Worm (Caenorhabditis elegans) whole organism, young adult: ENCODE results near the gene srbc-65.

Experiments used
- D2030.7 ChIP-seq: fragments of 200-800 bp; sonication (Bioruptor generic); IDR thresholded peaks from 2 replicates; pipeline ENCODE4 v1.3.6; 2022; ENCODE audit warnings: missing genetic modification reagents, missing genetic modification characterization, missing compliant biosample characterization
- F10E7.11 ChIP-seq: sonication (generic microtip); optimal IDR thresholded peaks from 2 replicates; lab custom pipeline; 2017; ENCODE audit warnings: mild to moderate bottlenecking, missing genetic modification characterization, moderate library complexity, missing compliant biosample characterization
- F22D6.2 ChIP-seq: sonication (generic microtip); optimal IDR thresholded peaks from 2 replicates; lab custom pipeline; 2016; ENCODE audit warnings: mild to moderate bottlenecking, missing genetic modification characterization, missing compliant biosample characterization
- F37B4.10 ChIP-seq: fragments of 200-800 bp; sonication (Bioruptor generic); IDR thresholded peaks from 2 replicates; pipeline ENCODE4 v1.3.6; 2022; ENCODE audit warnings: missing genetic modification characterization, missing compliant biosample characterization
- F39B2.1 ChIP-seq: fragments of 200-800 bp; sonication (Bioruptor generic); IDR thresholded peaks from 2 replicates; pipeline ENCODE4 v1.3.6; 2022; ENCODE audit warnings: missing genetic modification reagents, missing genetic modification characterization, missing compliant biosample characterization
- F57A8.1 ChIP-seq: fragments of 200-800 bp; sonication (Bioruptor generic); optimal IDR thresholded peaks from 2 replicates; lab custom pipeline; 2018; ENCODE audit warnings: mild to moderate bottlenecking, missing genetic modification characterization, moderate library complexity, missing compliant biosample characterization
- Y56A3A.18 ChIP-seq: fragments of 200-800 bp; sonication (Bioruptor generic); IDR thresholded peaks from 2 replicates; pipeline ENCODE4 v1.3.6; 2022; ENCODE audit warnings: missing genetic modification reagents, missing genetic modification characterization, missing compliant biosample characterization
- Y79H2A.3 ChIP-seq: fragments of 200-800 bp; sonication (Bioruptor generic); conservative IDR thresholded peaks from 2 replicates; pipeline ENCODE4 v1.3.6; 2022; ENCODE audit warnings: missing genetic modification reagents, missing genetic modification characterization, missing compliant biosample characterization
- cebp-2 ChIP-seq: fragments of 200-800 bp; sonication (Bioruptor generic); IDR thresholded peaks from 2 replicates; pipeline ENCODE4 v1.3.6; 2022; ENCODE audit warnings: missing genetic modification characterization, missing compliant biosample characterization
- ceh-40 ChIP-seq: fragments of 200-800 bp; sonication (Bioruptor generic); IDR thresholded peaks from 2 replicates; pipeline ENCODE4 v1.3.6; 2022; ENCODE audit warnings: missing genetic modification characterization, missing compliant biosample characterization
- ceh-58 ChIP-seq: fragments of 200-800 bp; sonication (Bioruptor generic); IDR thresholded peaks from 2 replicates; pipeline ENCODE4 v1.3.6; 2022; ENCODE audit warnings: missing genetic modification characterization, missing compliant biosample characterization
- chd-7 ChIP-seq: sonication (generic microtip); optimal IDR thresholded peaks from 2 replicates; lab custom pipeline; 2016; ENCODE audit warnings: mild to moderate bottlenecking, missing genetic modification characterization, moderate library complexity, missing compliant biosample characterization
- dox-1 ChIP-seq: fragments of 200-800 bp; sonication (Bioruptor generic); IDR thresholded peaks from 2 replicates; pipeline ENCODE4 v1.3.6; 2022; ENCODE audit warnings: missing genetic modification reagents, missing genetic modification characterization, missing compliant biosample characterization
- egl-18 ChIP-seq: fragments of 200-800 bp; sonication (Bioruptor generic); IDR thresholded peaks from 2 replicates; pipeline ENCODE4 v1.3.6; 2022; ENCODE audit warnings: missing genetic modification reagents, missing genetic modification characterization, missing compliant biosample characterization
- fkh-3 ChIP-seq: sonication (generic microtip); optimal IDR thresholded peaks from 2 replicates; lab custom pipeline; 2016; ENCODE audit warnings: mild to moderate bottlenecking, missing genetic modification characterization, missing compliant biosample characterization
- lag-1 ChIP-seq: fragments of 200-800 bp; sonication (Bioruptor generic); IDR thresholded peaks from 2 replicates; pipeline ENCODE4 v1.3.6; 2022; ENCODE audit warnings: missing genetic modification reagents, missing genetic modification characterization, missing compliant biosample characterization
- let-526 ChIP-seq: fragments of 200-800 bp; sonication (Bioruptor generic); IDR thresholded peaks from 2 replicates; pipeline ENCODE4 v1.3.6; 2022; ENCODE audit warnings: missing genetic modification reagents, missing genetic modification characterization, missing compliant biosample characterization
- lin-26 ChIP-seq: fragments of 200-800 bp; sonication (Bioruptor generic); IDR thresholded peaks from 2 replicates; pipeline ENCODE4 v1.3.6; 2022; ENCODE audit warnings: missing genetic modification reagents, missing genetic modification characterization, missing compliant biosample characterization
- lsl-1 ChIP-seq: fragments of 200-800 bp; sonication (Bioruptor generic); optimal IDR thresholded peaks from 2 replicates; lab custom pipeline; 2018; ENCODE audit warnings: mild to moderate bottlenecking, missing genetic modification characterization, moderate library complexity, missing compliant biosample characterization
- lsy-27 ChIP-seq: sonication (generic microtip); optimal IDR thresholded peaks from 2 replicates; lab custom pipeline; 2017; ENCODE audit warnings: missing genetic modification characterization, mild to moderate bottlenecking, missing compliant biosample characterization, antibody characterized with exemption, missing genotype, borderline replicate concordance; ENCODE audit not compliant: insufficient read depth
- madf-3 ChIP-seq: fragments of 200-800 bp; sonication (Bioruptor generic); IDR thresholded peaks from 2 replicates; pipeline ENCODE4 v1.3.6; 2022; ENCODE audit warnings: missing genetic modification reagents, missing genetic modification characterization, missing compliant biosample characterization
- mel-28 ChIP-seq: sonication (generic microtip); optimal IDR thresholded peaks from 2 replicates; lab custom pipeline; 2016; ENCODE audit warnings: borderline replicate concordance, mild to moderate bottlenecking, missing genetic modification characterization, missing compliant biosample characterization
- rec-8 ChIP-seq, 2 experiments: sonication (generic microtip); optimal IDR thresholded peaks; 2 replicates each; lab custom pipeline; 2016; ENCODE audit warnings: mild to moderate bottlenecking in 2 of 2, missing genetic modification characterization in 2 of 2, missing genetic modification reagents in 2 of 2, missing genotype in 2 of 2, missing biosample characterization in 1 of 2, missing compliant biosample characterization in 1 of 2, moderate library complexity in 1 of 2
- rpc-1 ChIP-seq, 2 experiments: fragments of 150-350 bp in 1 of 2; sonication (generic microtip) in 1 of 2; optimal IDR thresholded peaks; 2 replicates each; lab custom pipeline; 2014 to 2018; ENCODE audit warnings: missing biosample characterization in 1 of 2, missing genetic modification characterization in 1 of 2, missing genetic modification reagents in 1 of 2, missing genotype in 1 of 2
- sdz-38 ChIP-seq: sonication (generic microtip); optimal IDR thresholded peaks from 2 replicates; lab custom pipeline; 2016; ENCODE audit warnings: missing genotype, missing genetic modification characterization, missing compliant biosample characterization
- snpc-1.3 ChIP-seq: sonication (generic microtip); optimal IDR thresholded peaks from 2 replicates; lab custom pipeline; 2017; ENCODE audit warnings: missing genetic modification characterization, mild to moderate bottlenecking, missing compliant biosample characterization, antibody characterized with exemption, moderate library complexity, missing genotype, missing genetic modification reagents; ENCODE audit not compliant: insufficient read depth
- snpc-3.4 ChIP-seq: sonication (generic microtip); optimal IDR thresholded peaks from 2 replicates; lab custom pipeline; 2017; ENCODE audit warnings: missing genetic modification characterization, mild to moderate bottlenecking, missing compliant biosample characterization, antibody characterized with exemption, moderate library complexity, missing genotype, missing genetic modification reagents
- tbp1 ChIP-seq: fragments of 200-800 bp; sonication (Bioruptor generic); optimal IDR thresholded peaks from 2 replicates; lab custom pipeline; 2018; ENCODE audit warnings: mild to moderate bottlenecking, missing genetic modification characterization, missing compliant biosample characterization
- tlf-1 ChIP-seq: fragments of 200-800 bp; sonication (Bioruptor generic); optimal IDR thresholded peaks from 2 replicates; lab custom pipeline; 2018; ENCODE audit warnings: mild to moderate bottlenecking, missing genetic modification characterization, missing compliant biosample characterization
- zfh-2 ChIP-seq: fragments of 200-800 bp; sonication (Bioruptor generic); conservative IDR thresholded peaks from 2 replicates; pipeline ENCODE4 v1.3.6; 2022; ENCODE audit warnings: missing genetic modification reagents, missing genetic modification characterization, missing compliant biosample characterization
- ztf-25 ChIP-seq: fragments of 200-800 bp; sonication (Bioruptor generic); IDR thresholded peaks from 2 replicates; pipeline ENCODE4 v1.3.6; 2022; ENCODE audit warnings: missing genetic modification reagents, missing genetic modification characterization, missing compliant biosample characterization
- ztf-26 ChIP-seq: sonication (generic microtip); optimal IDR thresholded peaks from 2 replicates; lab custom pipeline; 2017; ENCODE audit warnings: missing genetic modification characterization, missing compliant biosample characterization
- ztf-3 ChIP-seq: fragments of 200-800 bp; sonication (Bioruptor generic); optimal IDR thresholded peaks from 2 replicates; lab custom pipeline; 2018; ENCODE audit warnings: mild to moderate bottlenecking, missing genetic modification characterization, missing compliant biosample characterization

srbc-65 gene

DNA sequence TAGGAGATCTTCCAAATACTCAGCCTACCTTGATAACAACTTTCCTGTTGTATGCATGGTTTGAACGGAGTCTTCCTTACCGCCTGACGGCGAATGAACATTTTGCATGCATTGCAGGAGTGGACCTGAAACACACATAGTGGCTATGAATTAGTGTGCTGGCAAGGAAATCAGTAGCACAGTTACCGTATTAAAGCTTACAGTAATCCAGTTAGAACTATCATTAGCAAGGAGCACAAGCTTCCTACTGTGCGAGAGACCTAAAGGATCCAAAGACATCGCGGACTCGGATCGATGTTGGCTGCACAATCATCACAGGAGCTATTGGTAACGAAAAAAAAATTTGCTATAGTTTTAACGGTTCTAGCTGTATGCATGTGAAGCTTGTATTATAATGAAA is 19.9 kb downstream of the srbc-65 start, which contains the start of gene nhr-233:
Gene nhr-233, minus strand, starts transcription at position 101 of the 400 bp plus-strand sequence.
- TF ChIP-seq sdz-38 (tag; lab: Kevin White, UChicago) (no peak), lin-26 (GFP tag; lab: Robert Waterston, UW) (no peak), mel-28 (tag; lab: Kevin White, UChicago) (no peak), madf-3 (GFP tag; lab: Robert Waterston, UW) (no peak), F57A8.1 (GFP tag; lab: Kevin White, UChicago) (no peak), ztf-25 (GFP tag; lab: Robert Waterston, UW) (no peak)

DNA sequence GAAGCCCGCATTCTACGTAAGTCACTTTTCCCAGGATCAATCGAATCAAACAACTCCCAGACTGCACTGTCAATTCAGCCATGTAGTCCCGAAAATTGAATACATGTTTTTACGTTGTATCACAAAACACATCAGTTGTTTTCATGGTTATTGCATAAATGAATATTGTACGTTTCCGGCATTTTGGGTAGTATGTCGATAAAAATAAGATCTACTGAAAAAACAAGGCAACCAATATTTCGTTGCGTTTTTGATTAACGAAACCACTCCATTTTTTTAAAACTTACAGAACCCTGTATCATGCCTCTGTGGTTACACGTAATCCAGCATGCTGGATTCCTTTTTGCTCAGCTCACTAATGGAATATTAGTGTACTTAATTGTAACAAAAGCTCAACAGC is 22.4 kb downstream of the srbc-65 start, which contains the start of gene str-149:
Gene str-149, plus strand, starts transcription at position 301 of the 400 bp plus-strand sequence.
- TF ChIP-seq rpc-1 (optimal IDR thresholded peaks at IDR 0.05; lab: Kevin White, UChicago), result no peak
- TF ChIP-seq rpc-1 (tag; optimal IDR thresholded peaks at IDR 0.05; lab: Kevin White, UChicago), result no peak
- no peak for TF ChIP-seq D2030.7 (GFP tag; lab: Robert Waterston, UW)
- TF ChIP-seq rec-8 (tag; optimal IDR thresholded peaks at IDR 0.05; lab: Kevin White, UChicago), result no peak
- TF ChIP-seq F39B2.1, result no peak
- TF ChIP-seq dox-1, result no peak
- TF ChIP-seq lsy-27 (tag; lab: Kevin White, UChicago), result no peak
- TF ChIP-seq chd-7, result no peak
- no peak for TF ChIP-seq snpc-1.3 (tag; lab: Kevin White, UChicago)
- no peak for TF ChIP-seq F37B4.10 (GFP tag; lab: Robert Waterston, UW)
- no peak for TF ChIP-seq ceh-40 (GFP tag; lab: Robert Waterston, UW)
- no peak for TF ChIP-seq ceh-58 (GFP tag; lab: Robert Waterston, UW)
- TF ChIP-seq lsl-1, result no peak
- TF ChIP-seq mel-28 (tag; lab: Kevin White, UChicago), result no peak
- TF ChIP-seq ztf-26 (tag; lab: Kevin White, UChicago), result no peak
- TF ChIP-seq cebp-2 (GFP tag; lab: Robert Waterston, UW), result no peak
- TF ChIP-seq F10E7.11 (tag; lab: Kevin White, UChicago), result no peak
- no peak for TF ChIP-seq ztf-3 (GFP tag; lab: Kevin White, UChicago)
- TF ChIP-seq zfh-2 (GFP tag; lab: Robert Waterston, UW), result no peak
- TF ChIP-seq egl-18, result no peak

ce11 chrV:16575900-16576299 is 25.1 kb downstream of the srbc-65 start, which contains the start of gene str-151:
Gene str-151 (plus strand): TSS chrV:16576200.
- TF ChIP-seq fkh-3 (tag; lab: Kevin White, UChicago) (no peak), tbp1 (GFP tag; lab: Kevin White, UChicago) (no peak)

DNA sequence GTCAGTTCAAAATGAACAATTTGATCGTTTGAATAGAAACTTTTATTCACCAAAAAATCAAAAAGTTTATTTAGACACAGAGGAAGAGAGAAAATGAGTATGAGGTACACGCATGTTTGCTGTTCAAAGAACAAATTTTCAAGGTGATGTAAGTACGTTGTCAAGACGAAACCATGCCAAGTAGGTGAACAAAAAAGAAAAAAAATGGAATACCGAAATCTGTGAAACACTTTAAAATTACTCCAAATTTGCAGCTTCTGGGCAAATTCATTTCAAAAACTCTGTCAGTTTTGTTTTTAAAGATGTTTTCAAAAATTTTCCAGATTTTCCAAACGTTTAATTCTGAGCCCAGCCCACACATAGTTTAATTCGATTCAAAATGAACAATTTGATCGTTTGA is 29.6 kb downstream of the srbc-65 start, which contains the start of gene nhr-271:
Gene nhr-271, minus strand, starts transcription at position 101 of the 400 bp plus-strand sequence.
- TF ChIP-seq F22D6.2 (no peak), snpc-3.4 (tag; lab: Kevin White, UChicago) (no peak), Y56A3A.18 (GFP tag; lab: Robert Waterston, UW) (no peak), lag-1 (no peak), lsy-27 (tag; lab: Kevin White, UChicago) (no peak), let-526 (no peak), Y79H2A.3 (no peak), tlf-1 (GFP tag; lab: Kevin White, UChicago) (no peak)
